Worm (Caenorhabditis elegans) whole organism, L4/young adult: ENCODE results near the gene R12C12.6.
"Not testable (repeated sequence)": the region's sequence is repeated elsewhere in the genome, so short reads cannot be mapped to it uniquely, and the experiment has no call there.

Experiments used
- W03F9.2 ChIP-seq: fragments of 150-350 bp; optimal IDR thresholded peaks from 2 replicates; lab custom pipeline; 2014; ENCODE audit warnings: missing biosample characterization, missing genetic modification characterization
- dao-5 ChIP-seq: sonication (generic microtip); optimal IDR thresholded peaks from 2 replicates; lab custom pipeline; 2016; ENCODE audit warnings: missing genotype, missing genetic modification characterization, moderate library complexity, missing compliant biosample characterization
- him-1 ChIP-seq: sonication (generic microtip); optimal IDR thresholded peaks from 2 replicates; lab custom pipeline; 2016; ENCODE audit warnings: missing genotype, missing genetic modification reagents, missing genetic modification characterization, missing compliant biosample characterization

The R12C12.6 gene

DNA sequence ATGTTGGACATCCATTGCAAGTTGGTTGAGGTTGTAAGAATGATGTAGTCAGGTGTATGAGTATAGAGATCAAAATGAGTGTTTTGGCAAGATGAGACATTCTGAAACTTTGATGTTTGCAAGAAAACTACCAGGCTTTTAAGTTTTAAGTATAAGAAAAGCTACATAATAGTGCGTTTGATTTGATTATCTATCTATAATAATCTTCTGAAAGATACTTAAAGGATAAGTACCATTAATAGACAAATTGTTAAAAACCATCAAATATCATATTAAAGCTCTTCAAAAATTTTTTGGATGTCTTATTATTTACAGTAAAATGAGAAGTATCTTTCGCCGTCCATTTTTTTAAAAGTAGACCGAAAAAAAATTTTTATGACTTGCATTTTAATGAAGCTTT lies 4.5 kb downstream of the R12C12.6 start, which contains the start of gene R12C12.10:
TSS of gene R12C12.10 (minus strand) at position 101 of the 400 bp plus-strand sequence.
- TF ChIP-seq him-1, result no peak
- TF ChIP-seq dao-5 (tag; lab: Kevin White, UChicago), result no peak
- no peak for TF ChIP-seq W03F9.2 (tag; lab: Kevin White, UChicago)

DNA sequence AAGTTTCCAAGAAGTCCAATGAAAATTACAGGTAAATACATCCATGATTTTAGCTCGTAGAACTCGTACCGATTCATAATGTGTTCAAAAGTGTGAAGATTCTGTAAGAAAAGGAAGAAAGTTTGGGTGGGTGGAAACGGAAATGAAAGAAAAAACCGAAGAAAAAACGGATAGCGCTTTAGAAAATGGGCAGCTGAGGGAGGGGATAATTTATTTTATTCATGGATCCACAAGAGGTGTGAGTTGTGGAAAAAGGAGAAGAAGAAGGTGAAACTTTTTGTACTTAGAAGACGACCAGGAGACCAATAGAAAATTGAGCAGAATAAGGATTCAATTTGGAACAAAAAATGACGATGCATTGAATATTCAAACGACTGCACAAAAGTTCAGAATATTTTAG lies 16.6 kb downstream of the R12C12.6 start, which contains the start of gene frpr-16:
TSS of gene frpr-16 (minus strand) at position 101 of the 400 bp plus-strand sequence.
- TF ChIP-seq him-1 (no peak), W03F9.2 (tag; lab: Kevin White, UChicago) (no peak), dao-5 (tag; lab: Kevin White, UChicago) (no peak)

DNA sequence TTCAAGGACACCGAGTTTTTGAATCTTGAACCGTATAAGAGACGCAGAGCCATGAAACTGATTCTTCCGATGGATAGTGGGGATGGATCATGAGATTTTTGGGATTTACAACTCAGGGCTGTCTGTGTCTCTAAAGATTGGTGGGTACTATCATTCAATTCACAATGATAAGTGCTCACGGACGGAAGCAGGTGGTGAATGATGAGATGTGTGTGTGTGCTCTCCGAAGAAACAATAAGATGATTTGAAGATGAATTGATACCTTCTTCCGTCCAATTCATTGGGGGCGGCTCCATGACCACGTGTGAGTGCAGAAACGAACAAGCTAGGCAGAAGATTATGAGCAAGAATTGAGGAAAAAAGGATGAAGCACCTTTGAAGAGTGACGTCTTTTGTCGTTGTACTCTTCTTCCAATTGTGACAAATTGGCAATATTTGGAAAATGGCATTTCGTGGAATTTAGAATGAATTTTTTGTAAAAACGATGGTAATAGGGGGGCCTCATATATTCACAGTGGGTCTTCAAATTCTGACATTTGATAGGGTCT lies 19.0 kb downstream of the R12C12.6 start:
- no peak for TF ChIP-seq him-1
- TF ChIP-seq dao-5 (tag; lab: Kevin White, UChicago), result no peak
- TF ChIP-seq W03F9.2 (tag; lab: Kevin White, UChicago), result no peak

DNA sequence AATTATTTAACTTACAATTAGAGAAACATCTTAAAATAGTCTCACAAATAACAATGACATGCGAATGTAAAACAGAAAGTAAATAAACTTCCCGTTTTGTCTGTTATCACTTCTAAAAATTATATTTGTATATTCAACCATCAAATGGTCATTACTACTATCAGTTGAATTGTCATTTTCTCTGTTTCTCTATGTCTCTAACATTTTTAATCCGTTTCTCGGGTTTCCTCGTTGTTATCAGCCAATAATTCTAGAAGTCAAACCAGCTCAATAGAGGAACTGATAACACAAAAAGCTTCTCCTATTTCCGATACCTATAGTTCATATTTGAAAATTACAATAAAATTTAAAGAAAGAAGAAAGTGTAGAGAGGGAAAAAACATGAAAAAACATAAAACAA lies 21.0 kb downstream of the R12C12.6 start:
- TF ChIP-seq him-1 (no peak), dao-5 (tag; lab: Kevin White, UChicago) (no peak), W03F9.2 (tag; lab: Kevin White, UChicago) (no peak)

DNA sequence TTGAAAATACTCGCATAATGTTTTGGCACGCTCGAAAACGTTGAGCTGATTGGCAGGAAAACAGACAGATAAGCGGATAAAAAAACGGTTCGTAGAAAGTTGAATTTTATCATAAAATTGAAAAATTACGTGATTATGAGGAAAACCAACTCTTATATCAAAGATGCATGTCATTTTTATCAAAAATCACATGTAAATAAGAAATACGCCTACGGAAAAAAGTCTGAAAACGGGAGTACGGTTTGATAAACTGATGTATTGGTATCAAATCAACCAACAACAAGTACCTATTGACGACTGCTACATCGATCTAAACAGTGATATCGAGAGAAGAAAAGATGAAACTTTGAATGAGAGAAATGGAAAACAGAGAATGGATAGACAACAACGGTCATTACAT lies 22.0 kb downstream of the R12C12.6 start:
- TF ChIP-seq him-1, result no peak
- TF ChIP-seq W03F9.2 (tag; lab: Kevin White, UChicago), result no peak
- TF ChIP-seq dao-5 (tag; lab: Kevin White, UChicago), result no peak

DNA sequence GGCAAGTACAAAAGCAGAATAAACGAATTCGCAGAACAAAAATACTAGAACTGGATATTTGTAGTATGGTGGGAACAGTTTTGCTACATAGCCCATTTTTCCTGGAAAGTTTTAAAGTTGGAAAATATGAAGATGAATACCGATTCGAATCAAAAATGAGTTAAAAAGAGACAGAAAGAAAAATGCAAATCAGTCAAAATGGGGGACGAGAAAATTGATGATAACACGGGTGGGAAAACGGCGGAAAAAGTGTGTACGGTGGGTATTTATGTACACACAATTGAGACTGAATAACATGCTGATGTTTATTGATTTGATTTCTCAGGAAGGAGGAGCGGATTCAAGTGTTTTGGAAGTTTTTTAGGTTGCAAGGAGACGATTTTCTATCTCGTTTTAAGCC lies 22.8 kb downstream of the R12C12.6 start, which contains the start of gene R12C12.9:
TSS of gene R12C12.9 (minus strand) at position 101 of the 400 bp plus-strand sequence.
- TF ChIP-seq dao-5 (tag; lab: Kevin White, UChicago) (no peak), him-1 (no peak), W03F9.2 (tag; lab: Kevin White, UChicago) (no peak)

DNA sequence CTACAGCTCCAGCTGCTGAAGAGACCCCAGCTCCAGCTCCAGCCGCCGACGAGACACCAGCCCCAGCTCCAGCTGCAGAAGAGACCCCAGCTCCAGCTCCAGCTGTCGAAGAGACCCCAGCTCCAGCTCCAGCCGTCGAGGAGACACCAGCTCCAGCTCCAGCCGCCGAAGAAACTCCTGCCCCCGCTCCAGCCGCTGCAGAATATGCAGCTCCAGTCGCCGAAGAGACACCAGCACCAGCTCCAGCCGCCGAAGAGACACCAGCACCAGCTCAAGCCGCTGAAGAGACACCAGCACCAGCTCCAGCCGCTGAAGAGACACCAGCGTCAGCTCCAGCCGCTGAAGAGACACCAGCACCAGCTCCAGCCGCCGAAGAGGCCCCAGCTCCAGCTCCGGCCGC lies 25.1 kb downstream of the R12C12.6 start:
- TF ChIP-seq W03F9.2 (tag; lab: Kevin White, UChicago) (no peak), dao-5 (tag; lab: Kevin White, UChicago) (no peak), him-1 (no peak)

DNA sequence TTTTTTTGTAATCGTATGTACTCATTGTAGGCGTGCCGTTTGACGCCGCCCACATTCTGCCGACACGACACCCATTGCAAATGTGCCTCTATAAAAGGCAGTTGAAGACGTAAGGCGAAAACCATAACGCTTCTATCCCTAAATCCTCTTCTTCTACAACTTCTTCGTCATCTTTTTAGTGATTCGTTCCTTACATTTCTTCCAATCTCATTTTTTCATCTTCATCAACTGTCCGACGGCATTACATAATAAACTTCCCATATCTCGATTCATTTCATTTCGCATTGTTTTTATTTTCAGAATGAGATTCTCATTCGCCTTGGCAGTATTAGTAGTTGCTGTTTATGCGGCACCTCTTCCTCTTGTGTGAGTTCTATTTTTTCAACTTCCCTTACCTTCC lies 27.3 kb downstream of the R12C12.6 start, which contains the start of gene ZK84.1:
TSS of gene ZK84.1 (plus strand) at position 301 of the 400 bp plus-strand sequence.
- TF ChIP-seq him-1 (no peak), dao-5 (tag; lab: Kevin White, UChicago) (no peak), W03F9.2 (tag; lab: Kevin White, UChicago) (no peak)

DNA sequence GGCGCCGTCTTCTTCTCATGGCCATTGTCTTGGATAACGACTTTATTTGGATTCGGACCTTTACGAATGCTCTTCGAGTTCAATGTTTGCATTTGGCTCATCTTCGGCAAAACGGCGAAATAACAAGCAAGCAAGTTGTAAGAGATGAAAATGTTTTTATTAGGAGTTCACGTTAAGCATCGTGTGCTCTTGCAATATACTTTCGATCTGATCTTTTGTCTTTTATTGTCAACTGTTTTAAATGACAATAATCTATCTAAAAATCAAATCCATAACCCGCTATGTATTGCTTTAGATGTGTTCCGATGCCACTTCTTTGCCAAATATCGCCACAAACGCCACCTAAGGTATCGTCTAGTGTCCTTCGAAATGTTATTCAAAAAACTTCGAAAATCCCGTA lies 31.3 kb downstream of the R12C12.6 start, which contains the start of gene ZK84.5:
TSS of gene ZK84.5 (minus strand) at position 101 of the 400 bp plus-strand sequence.
- no peak for TF ChIP-seq dao-5 (tag; lab: Kevin White, UChicago)
- TF ChIP-seq W03F9.2 (tag; lab: Kevin White, UChicago), result no peak
- no peak for TF ChIP-seq him-1

DNA sequence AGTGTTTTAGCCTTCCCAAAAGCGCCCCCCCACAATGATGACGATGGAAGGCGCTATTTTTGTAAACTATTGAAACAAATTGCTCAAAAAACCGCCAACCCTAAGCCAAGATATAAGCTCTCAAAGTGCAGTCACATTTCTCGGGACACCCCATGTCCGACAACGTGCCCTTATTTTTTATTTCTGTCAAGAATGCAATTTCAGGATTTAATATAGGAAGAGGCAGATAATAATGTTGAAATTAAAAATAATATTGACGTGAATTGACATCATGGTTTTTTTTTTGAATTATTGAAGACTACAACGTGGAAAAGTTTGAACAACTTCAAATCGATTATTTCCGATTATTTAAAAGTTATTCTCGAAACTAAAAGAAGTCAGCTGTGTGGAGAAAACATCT lies 33.6 kb downstream of the R12C12.6 start, which contains the start of gene ZK84.2:
TSS of gene ZK84.2 (plus strand) at position 301 of the 400 bp plus-strand sequence.
- not testable (repeated sequence) for TF ChIP-seq him-1; dao-5 (tag; lab: Kevin White, UChicago); W03F9.2 (tag; lab: Kevin White, UChicago)

DNA sequence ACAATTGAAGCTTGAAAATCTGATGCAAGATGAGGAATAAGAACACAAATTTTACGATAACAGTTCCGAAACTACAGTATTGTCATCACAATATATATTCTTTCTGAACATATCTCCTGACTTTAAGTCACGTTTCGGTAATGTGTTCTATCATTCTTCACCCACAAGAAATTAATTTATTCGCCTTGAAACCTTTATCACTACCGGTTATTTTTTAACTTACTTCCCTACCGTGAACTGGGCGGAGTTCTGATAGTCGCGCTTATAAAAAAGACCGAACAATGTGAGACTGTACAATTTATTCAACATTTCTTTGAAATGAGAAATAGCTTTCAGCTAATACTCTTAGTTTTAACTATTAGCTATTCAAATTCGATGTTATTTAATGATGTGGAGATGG lies 37.1 kb downstream of the R12C12.6 start, which contains the start of gene ins-20:
TSS of gene ins-20 (plus strand) at position 301 of the 400 bp plus-strand sequence.
- TF ChIP-seq dao-5 (tag; lab: Kevin White, UChicago) (no peak), W03F9.2 (tag; lab: Kevin White, UChicago) (no peak), him-1 (no peak)

DNA sequence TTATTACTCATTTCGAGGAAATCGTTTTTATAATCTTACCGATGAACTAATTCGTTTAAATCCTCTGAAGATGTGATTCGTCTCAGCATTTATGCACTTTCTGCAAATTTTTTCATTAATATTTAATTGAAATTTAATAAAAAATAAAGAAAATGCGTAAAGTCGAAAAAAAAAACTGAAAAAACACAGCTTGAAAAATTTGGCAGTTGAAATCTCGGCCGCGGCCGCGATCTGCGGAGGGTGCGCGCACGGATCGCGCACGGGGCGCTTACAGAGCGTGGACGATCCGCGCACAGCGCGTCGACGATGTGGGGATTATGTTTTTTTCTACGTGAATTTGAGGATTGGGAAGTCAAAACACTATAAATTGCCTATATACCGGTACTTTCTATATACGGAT lies 38.8 kb downstream of the R12C12.6 start, which contains the start of gene ZK84.4:
TSS of gene ZK84.4 (minus strand) at position 101 of the 400 bp plus-strand sequence.
- not testable (repeated sequence) for TF ChIP-seq him-1; dao-5 (tag; lab: Kevin White, UChicago); W03F9.2 (tag; lab: Kevin White, UChicago)

DNA sequence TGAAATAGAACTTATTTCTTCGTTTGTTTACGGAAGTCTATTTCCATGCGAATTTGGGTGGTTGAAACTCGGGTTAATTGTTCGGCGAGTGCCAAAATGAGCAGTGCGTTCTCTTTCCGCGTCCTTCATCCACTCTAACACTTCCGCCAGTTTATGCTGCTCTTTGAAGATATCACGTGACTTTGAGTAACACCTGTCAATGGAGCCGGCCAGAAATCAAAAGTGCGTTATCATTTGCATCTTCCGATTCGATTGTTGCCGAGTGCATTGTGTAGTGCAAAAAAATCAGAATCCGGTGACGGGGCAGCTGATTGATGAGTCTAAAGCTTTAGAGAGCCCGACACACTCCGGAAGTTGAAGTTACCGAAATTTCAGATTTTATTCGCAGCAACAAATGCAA lies 46.7 kb downstream of the R12C12.6 start:
- TF ChIP-seq W03F9.2 (tag; lab: Kevin White, UChicago) (no peak), him-1 (no peak), dao-5 (tag; lab: Kevin White, UChicago) (no peak)

DNA sequence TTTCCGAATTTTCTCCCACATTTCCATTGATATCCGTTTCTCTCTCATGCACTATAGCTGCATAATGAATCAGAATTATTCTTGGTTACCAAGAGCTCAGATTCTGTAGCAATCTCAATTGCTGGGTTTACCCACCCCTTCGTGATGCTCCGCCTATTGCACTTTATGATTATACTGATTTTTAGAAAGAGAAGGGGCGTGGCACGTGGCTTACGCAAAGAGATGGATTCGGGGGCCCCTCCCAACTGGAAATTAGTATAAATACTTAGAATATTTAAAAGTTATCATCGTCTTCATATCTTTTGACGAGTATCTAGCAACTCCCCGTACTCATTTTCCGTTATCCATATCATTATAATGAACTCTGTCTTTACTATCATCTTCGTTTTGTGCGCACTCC lies 47.5 kb downstream of the R12C12.6 start, which contains the start of gene ins-6:
TSS of gene ins-6 (plus strand) at position 301 of the 400 bp plus-strand sequence.
- no peak for TF ChIP-seq W03F9.2 (tag; lab: Kevin White, UChicago)
